Fruit fly (Drosophila melanogaster) whole organism: Measurements from ENCODE around the gene CG32462.

Experiments
- CG8478 ChIP-seq: fragments of >200 bp; optimal IDR thresholded peaks from 2 replicates; lab custom pipeline; 2018; ENCODE audit warnings: inconsistent platforms
- Dll ChIP-seq: fragments of >200 bp; optimal IDR thresholded peaks from 2 replicates; lab custom pipeline; 2017
- pan ChIP-seq: fragments of >200 bp; optimal IDR thresholded peaks from 2 replicates; lab custom pipeline; 2017
- usp ChIP-seq: fragments of >200 bp; optimal IDR thresholded peaks from 2 replicates; lab custom pipeline; 2017; ENCODE audit warnings: missing biosample characterization, missing genetic modification characterization, mixed read lengths

- TF ChIP-seq CG8478 (lab: Kevin White, UChicago) (no peak), pan (no peak), usp (GFP tag; lab: Kevin White, UChicago) (no peak), Dll (lab: Kevin White, UChicago) (no peak)
These were observed 30.1 kb downstream of the CG32462 start for dm6 chr3L:22823230-22823629.
